Worm (Caenorhabditis elegans) whole organism, L4/young adult: ENCODE results near the gene ptp-3.

Source experiments
- dao-5 ChIP-seq: sonication (generic microtip); optimal IDR thresholded peaks from 2 replicates; lab custom pipeline; 2016; ENCODE audit warnings: missing genotype, missing genetic modification characterization, moderate library complexity, missing compliant biosample characterization
- him-1 ChIP-seq: sonication (generic microtip); optimal IDR thresholded peaks from 2 replicates; lab custom pipeline; 2016; ENCODE audit warnings: missing genotype, missing genetic modification reagents, missing genetic modification characterization, missing compliant biosample characterization

ce11 chrII:10930678-10931650 lies 44.4 kb upstream of the ptp-3 start:
- no peak for TF ChIP-seq him-1 (tag; lab: Kevin White, UChicago)
- TF ChIP-seq dao-5 (tag; lab: Kevin White, UChicago), result no peak
